Worm (Caenorhabditis elegans): ENCODE measurements around the gene lmd-3.
A peak's percentile ranks its signal among the peaks of the same experiment; 100 is the strongest.

The lmd-3 gene

DNA sequence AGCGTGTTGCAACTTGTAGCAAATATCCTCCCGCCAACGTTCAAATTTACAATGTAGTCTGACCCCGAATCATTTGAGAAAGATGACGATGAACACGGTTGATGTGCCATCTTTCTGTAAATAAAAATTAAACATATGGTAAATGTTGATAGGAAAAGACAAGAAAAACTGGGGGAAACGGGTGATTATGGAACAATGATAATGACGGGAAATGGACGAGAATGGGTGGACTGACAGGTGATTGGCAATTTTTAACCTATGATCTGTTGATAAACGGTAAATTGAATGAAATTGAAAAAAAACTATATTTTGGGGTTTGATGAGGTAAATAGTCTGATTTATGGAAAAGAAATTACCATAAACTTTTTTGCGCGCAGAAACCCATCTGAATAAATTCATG is 15.7 kb upstream of the lmd-3 start, which contains the start of gene T23B12.6:
T23B12.6 (minus strand) TSS at position 114 of the 400 bp plus-strand sequence.
- TF ChIP-seq nhr-77 (tag; optimal IDR thresholded peaks at IDR 0.05) (peak; percentile 70), nhr-10 (tag; optimal IDR thresholded peaks at IDR 0.05) (no peak), lin-39 (tag; optimal IDR thresholded peaks at IDR 0.05) (no peak), ceh-62 (tag; optimal IDR thresholded peaks at IDR 0.05) (no peak), arid-1 (GFP tag; conservative IDR thresholded peaks at IDR 0.05) (no peak), zag-1 (tag; optimal IDR thresholded peaks at IDR 0.05) (no peak), tra-1 (GFP tag; IDR thresholded peaks at IDR 0.05) (0 out of 2 replicates have a peak, but pooled peaks have one; percentile 51), nhr-25 (tag; optimal IDR thresholded peaks at IDR 0.05; ENCODE audit: borderline replicate concordance, insufficient read depth) (no peak), hlh-11 (tag; optimal IDR thresholded peaks at IDR 0.05) (peak; percentile 59), ceh-44 (GFP tag; IDR thresholded peaks at IDR 0.05) (no peak), daf-19 (GFP tag; conservative IDR thresholded peaks at IDR 0.05) (no peak), nhr-11 (tag; optimal IDR thresholded peaks at IDR 0.05) (no peak), mxl-3 (GFP tag; optimal IDR thresholded peaks at IDR 0.05) (no peak), dpl-1 (GFP tag; optimal IDR thresholded peaks at IDR 0.05) (no peak), dmd-6 (GFP tag; IDR thresholded peaks at IDR 0.05) (peak; percentile 88), pqm-1 (tag; optimal IDR thresholded peaks at IDR 0.05) (peak; percentile 37), fos-1 (tag; optimal IDR thresholded peaks at IDR 0.05) (no peak), nhr-28 (tag; optimal IDR thresholded peaks at IDR 0.05) (peak; percentile 47), daf-16 (GFP tag; optimal IDR thresholded peaks at IDR 0.05) (no peak), daf-16 (tag; optimal IDR thresholded peaks at IDR 0.05) (peak; percentile 86), aha-1 (tag) (peak; percentile 69), ceh-82 (tag; optimal IDR thresholded peaks at IDR 0.05) (no peak), unc-62 (GFP tag; optimal IDR thresholded peaks at IDR 0.05 in 1 of 2) (peak in 1 of 2 experiments; percentile 31), unc-62 (tag; optimal IDR thresholded peaks at IDR 0.05) (no peak)

- no peak for TF ChIP-seq Y5F2A.4 (GFP tag; optimal IDR thresholded peaks at IDR 0.05)
- TF ChIP-seq mes-2 (tag; optimal IDR thresholded peaks at IDR 0.05; ENCODE audit: poor library complexity, severe bottlenecking): no peak
- no peak for TF ChIP-seq skn-1 (tag; optimal IDR thresholded peaks at IDR 0.05)
- TF ChIP-seq zip-2 (tag; optimal IDR thresholded peaks at IDR 0.05): no peak
- TF ChIP-seq ceh-62 (tag; optimal IDR thresholded peaks at IDR 0.05): no peak
- no peak for TF ChIP-seq ztf-11 (tag; optimal IDR thresholded peaks at IDR 0.05)
- TF ChIP-seq lin-1 (GFP tag; IDR thresholded peaks at IDR 0.05): no peak
- no peak for TF ChIP-seq nhr-28 (tag; optimal IDR thresholded peaks at IDR 0.05)
- TF ChIP-seq Y105C5A.15 (GFP tag; IDR thresholded peaks at IDR 0.05): no peak
- no peak for TF ChIP-seq gei-8 (GFP tag; optimal IDR thresholded peaks at IDR 0.05)
- no peak for TF ChIP-seq vab-7 (GFP tag; IDR thresholded peaks at IDR 0.05)
- no peak for TF ChIP-seq dve-1 (tag; optimal IDR thresholded peaks at IDR 0.05; ENCODE audit: insufficient read depth)
- no peak for TF ChIP-seq lin-29 (GFP tag; IDR thresholded peaks at IDR 0.05)
- no peak for TF ChIP-seq nhr-77 (tag; optimal IDR thresholded peaks at IDR 0.05)
- TF ChIP-seq set-16 (GFP tag; IDR thresholded peaks at IDR 0.05): no peak
Measured at ce11 chrV:8454995-8455446, 10.4 kb upstream of the lmd-3 start, which contains the start of gene T23B12.11. Gene T23B12.11 (plus strand): TSS chrV:8455396.

DNA sequence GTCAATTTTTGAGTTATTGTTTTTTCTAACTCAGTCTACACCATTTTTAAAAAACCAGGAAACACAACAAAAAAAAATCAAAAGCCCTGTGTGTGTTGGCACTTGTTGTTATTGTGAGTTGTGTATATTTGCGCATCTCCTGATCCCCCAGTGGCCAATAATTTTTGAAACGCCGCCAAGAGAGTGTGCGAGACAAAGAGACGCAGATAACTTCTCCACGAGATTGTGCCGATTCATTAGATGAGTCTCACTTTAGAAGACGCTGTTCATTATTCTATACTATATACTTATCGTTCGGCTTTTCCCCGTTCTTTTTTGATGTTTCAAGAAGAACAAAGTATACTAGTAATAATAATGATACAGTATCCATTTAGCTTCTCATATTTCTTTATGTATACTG is 6.1 kb upstream of the lmd-3 start:
- TF ChIP-seq unc-62 (GFP tag; optimal IDR thresholded peaks at IDR 0.05 in 1 of 2) (peak in 1 of 2 experiments; percentile 74), unc-62 (tag; optimal IDR thresholded peaks at IDR 0.05) (no peak), Y105C5A.15 (GFP tag; IDR thresholded peaks at IDR 0.05) (no peak)

ce11 chrV:8449241-8449640 is 4.6 kb upstream of the lmd-3 start:
- TF ChIP-seq Y48G9A.11 (GFP tag; IDR thresholded peaks at IDR 0.05): no peak
- TF ChIP-seq ztf-11 (tag; optimal IDR thresholded peaks at IDR 0.05): no peak
- peak in 1 of 2 experiments; percentile 42 for TF ChIP-seq mdl-1 (tag; optimal IDR thresholded peaks at IDR 0.05)
- TF ChIP-seq nhr-25 (tag; optimal IDR thresholded peaks at IDR 0.05; ENCODE audit: borderline replicate concordance, insufficient read depth): peak; percentile 27
- TF ChIP-seq egl-43 (GFP tag; IDR thresholded peaks at IDR 0.05): no peak
- TF ChIP-seq tra-1 (GFP tag; IDR thresholded peaks at IDR 0.05): 0 out of 2 replicates have a peak, but pooled peaks have one; percentile 31
- peak; percentile 39 for TF ChIP-seq cey-2 (tag; optimal IDR thresholded peaks at IDR 0.05; ENCODE audit: borderline replicate concordance, insufficient read depth)
- no peak for TF ChIP-seq php-3 (GFP tag; IDR thresholded peaks at IDR 0.05)
- TF ChIP-seq hif-1 (tag; optimal IDR thresholded peaks at IDR 0.05): no peak
- peak in 1 of 2 experiments; percentile 99 for TF ChIP-seq unc-62 (GFP tag; optimal IDR thresholded peaks at IDR 0.05 in 1 of 2)
- TF ChIP-seq unc-62 (tag; optimal IDR thresholded peaks at IDR 0.05): no peak
- TF ChIP-seq aha-1 (tag): peak; percentile 98
- no peak for TF ChIP-seq lin-29 (GFP tag; IDR thresholded peaks at IDR 0.05)
- TF ChIP-seq nhr-28 (tag; optimal IDR thresholded peaks at IDR 0.05): peak; percentile 67
- TF ChIP-seq ceh-20 (GFP tag; IDR thresholded peaks at IDR 0.05): 0 out of 2 replicates have a peak, but pooled peaks have one; percentile 47
- no peak for TF ChIP-seq nhr-77 (tag; optimal IDR thresholded peaks at IDR 0.05)
- TF ChIP-seq dve-1 (tag; optimal IDR thresholded peaks at IDR 0.05; ENCODE audit: insufficient read depth): peak; percentile 51
- TF ChIP-seq dmd-6 (GFP tag; IDR thresholded peaks at IDR 0.05): peak; percentile 33
